Fruit fly (Drosophila melanogaster) whole organism, embryonic: ENCODE data around the gene CG12948.

ENCODE experiments used
- CG11504 ChIP-seq: fragments of 200-800 bp; sonication (Bioruptor generic); optimal IDR thresholded peaks from 3 replicates; lab custom pipeline; 2019; ENCODE audit warnings: missing biosample characterization, mild to moderate bottlenecking, missing genetic modification characterization, moderate library complexity
- CG11695 ChIP-seq: fragments of 200-800 bp; sonication (Bioruptor generic); IDR thresholded peaks from 3 replicates; pipeline ENCODE4 v1.3.6; 2022; ENCODE audit warnings: missing biosample characterization, missing genetic modification characterization
- CG12071 ChIP-seq: fragments of 200-800 bp; sonication (Bioruptor generic); optimal IDR thresholded peaks from 3 replicates; lab custom pipeline; 2018; ENCODE audit warnings: missing biosample characterization, mild to moderate bottlenecking, missing genetic modification characterization
- CG12744 ChIP-seq: fragments of 200-800 bp; sonication (Bioruptor generic); optimal IDR thresholded peaks from 2 replicates; lab custom pipeline; 2016; ENCODE audit warnings: missing biosample characterization, missing genetic modification characterization
- CG12942 ChIP-seq: fragments of 200-800 bp; sonication (Bioruptor generic); optimal IDR thresholded peaks from 3 replicates; lab custom pipeline; 2016; ENCODE audit warnings: missing biosample characterization, missing genetic modification characterization
- CG13123 ChIP-seq: fragments of 200-800 bp; sonication (Bioruptor generic); optimal IDR thresholded peaks from 2 replicates; lab custom pipeline; 2016; ENCODE audit warnings: missing biosample characterization, missing genetic modification characterization
- CG13287 ChIP-seq: fragments of 200-800 bp; sonication (Bioruptor generic); IDR thresholded peaks from 2 replicates; pipeline ENCODE4 v1.3.6; 2022; ENCODE audit warnings: missing biosample characterization, missing genetic modification characterization; ENCODE audit not compliant: partially characterized antibody
- CG1647 ChIP-seq: fragments of 200-800 bp; sonication (Bioruptor generic); optimal IDR thresholded peaks from 3 replicates; lab custom pipeline; 2016; ENCODE audit warnings: missing biosample characterization, missing genetic modification characterization
- CG16815 ChIP-seq: fragments of 200-800 bp; sonication (Bioruptor generic); optimal IDR thresholded peaks from 3 replicates; lab custom pipeline; 2017; ENCODE audit warnings: missing biosample characterization, mild to moderate bottlenecking, missing genetic modification characterization
- CG16863 ChIP-seq: fragments of 200-800 bp; sonication (Bioruptor generic); optimal IDR thresholded peaks from 3 replicates; lab custom pipeline; 2016; ENCODE audit warnings: missing biosample characterization, missing genetic modification characterization
- CG17612 ChIP-seq: fragments of 200-800 bp; sonication (Bioruptor generic); IDR thresholded peaks from 2 replicates; pipeline ENCODE4 v1.3.6; 2022; ENCODE audit warnings: missing biosample characterization, missing genetic modification characterization
- CG18262 ChIP-seq: fragments of 200-800 bp; optimal IDR thresholded peaks from 3 replicates; lab custom pipeline; 2019; ENCODE audit warnings: missing biosample characterization, mild to moderate bottlenecking, missing genetic modification characterization, moderate library complexity
- CG31365 ChIP-seq: fragments of 200-800 bp; sonication (Bioruptor generic); optimal IDR thresholded peaks from 2 replicates; lab custom pipeline; 2018; ENCODE audit warnings: missing biosample characterization, mild to moderate bottlenecking, missing genetic modification characterization
- CG3407 ChIP-seq: fragments of 200-800 bp; sonication (Bioruptor generic); optimal IDR thresholded peaks from 2 replicates; lab custom pipeline; 2018; ENCODE audit warnings: missing biosample characterization, mild to moderate bottlenecking, missing genetic modification characterization
- CG34224 ChIP-seq: fragments of 200-800 bp; sonication (Bioruptor generic); IDR thresholded peaks from 3 replicates; pipeline ENCODE4 v1.3.6; 2022; ENCODE audit warnings: missing biosample characterization, missing genetic modification characterization; ENCODE audit not compliant: partially characterized antibody
- CG4404 ChIP-seq: fragments of 200-800 bp; sonication (Bioruptor generic); IDR thresholded peaks from 2 replicates; pipeline ENCODE4 v1.3.6; 2022; ENCODE audit warnings: missing biosample characterization, missing genetic modification characterization
- CG6272 ChIP-seq: fragments of 200-800 bp; sonication (Bioruptor generic); IDR thresholded peaks from 2 replicates; pipeline ENCODE4 v1.3.6; 2022; ENCODE audit warnings: missing biosample characterization, missing genetic modification characterization
- CG7786 ChIP-seq: fragments of 200-800 bp; sonication (Bioruptor generic); optimal IDR thresholded peaks from 2 replicates; lab custom pipeline; 2016; ENCODE audit warnings: missing biosample characterization, missing genetic modification characterization
- CTCF ChIP-seq: fragments of 200-800 bp; sonication (Bioruptor generic); optimal IDR thresholded peaks from 2 replicates; lab custom pipeline; 2017; ENCODE audit warnings: missing biosample characterization, mild to moderate bottlenecking, missing genetic modification characterization, moderate library complexity
- Dip2 ChIP-seq: fragments of 200-800 bp; sonication (Bioruptor generic); IDR thresholded peaks from 2 replicates; pipeline ENCODE4 v1.3.6; 2022; ENCODE audit warnings: missing biosample characterization, missing genetic modification characterization
- E2f2 ChIP-seq: fragments of 200-800 bp; sonication (Bioruptor generic); IDR thresholded peaks from 2 replicates; pipeline ENCODE4 v1.3.6; 2022; ENCODE audit warnings: missing biosample characterization, missing genetic modification characterization
- Ets65A ChIP-seq: fragments of 200-800 bp; sonication (Bioruptor generic); peaks from one replicate; lab custom pipeline; 2016; ENCODE audit warnings: missing biosample characterization, missing genetic modification characterization
- Fer2 ChIP-seq: fragments of 200-800 bp; sonication (Bioruptor generic); optimal IDR thresholded peaks from 2 replicates; lab custom pipeline; 2018; ENCODE audit warnings: missing biosample characterization, mild to moderate bottlenecking, missing genetic modification characterization, moderate library complexity
- H2.0 ChIP-seq: fragments of 200-800 bp; sonication (Bioruptor generic); IDR thresholded peaks from 2 replicates; pipeline ENCODE4 v1.3.6; 2022; ENCODE audit warnings: missing biosample characterization, missing genetic modification characterization
- Hmr ChIP-seq: fragments of 200-800 bp; sonication (Bioruptor generic); optimal IDR thresholded peaks from 3 replicates; lab custom pipeline; 2017; ENCODE audit warnings: mild to moderate bottlenecking, missing biosample characterization, missing genetic modification reagents, missing genetic modification characterization
- Hr51 ChIP-seq, 2 experiments: fragments of 200-800 bp; sonication (Bioruptor generic); optimal IDR thresholded peaks; 2 replicates in 1 of 2; 3 replicates in 1 of 2; lab custom pipeline; 2016 to 2018; ENCODE audit warnings: missing biosample characterization in 2 of 2, missing genetic modification characterization in 2 of 2, mild to moderate bottlenecking in 1 of 2, moderate library complexity in 1 of 2
- Lim3 ChIP-seq: fragments of 200-800 bp; sonication (Bioruptor generic); IDR thresholded peaks from 2 replicates; pipeline ENCODE4 v1.3.6; 2022; ENCODE audit warnings: missing biosample characterization, missing genetic modification characterization
- Med ChIP-seq: fragments of 200-800 bp; sonication (Bioruptor generic); peaks from one replicate; lab custom pipeline; 2016; ENCODE audit warnings: missing biosample characterization, missing genetic modification characterization, mild to moderate bottlenecking, inconsistent platforms, moderate library complexity
- NC2β ChIP-seq: fragments of 200-800 bp; sonication (Bioruptor generic); optimal IDR thresholded peaks from 2 replicates; lab custom pipeline; 2016; ENCODE audit warnings: missing biosample characterization, missing genetic modification characterization
- Side ChIP-seq: fragments of 200-800 bp; sonication (Bioruptor generic); optimal IDR thresholded peaks from 2 replicates; lab custom pipeline; 2016; ENCODE audit warnings: missing biosample characterization, missing genetic modification characterization
- Six4 ChIP-seq: fragments of 200-800 bp; sonication (Bioruptor generic); optimal IDR thresholded peaks from 2 replicates; lab custom pipeline; 2016; ENCODE audit warnings: missing biosample characterization, missing genetic modification characterization
- Xrp1 ChIP-seq: fragments of 200-800 bp; sonication (Bioruptor generic); IDR thresholded peaks from 2 replicates; pipeline ENCODE4 v1.3.6; 2022; ENCODE audit warnings: missing biosample characterization, missing genetic modification characterization
- amos ChIP-seq: fragments of 200-800 bp; sonication (Bioruptor generic); IDR thresholded peaks from 2 replicates; pipeline ENCODE4 v1.3.6; 2022; ENCODE audit warnings: missing biosample characterization, missing genetic modification characterization; ENCODE audit not compliant: partially characterized antibody
- ato ChIP-seq: fragments of 200-800 bp; sonication (Bioruptor generic); IDR thresholded peaks from 2 replicates; pipeline ENCODE4 v1.3.6; 2022; ENCODE audit warnings: missing biosample characterization, missing genetic modification characterization; ENCODE audit not compliant: partially characterized antibody
- cas ChIP-seq: fragments of 200-800 bp; sonication (Bioruptor generic); IDR thresholded peaks from 2 replicates; pipeline ENCODE4 v1.3.6; 2022; ENCODE audit warnings: missing biosample characterization, missing genetic modification characterization
- crp ChIP-seq, 2 experiments: fragments of 200-800 bp; sonication (Bioruptor generic); optimal IDR thresholded peaks; 2 replicates in 1 of 2; 3 replicates in 1 of 2; lab custom pipeline; 2017; ENCODE audit warnings: missing biosample characterization in 2 of 2, missing genetic modification characterization in 2 of 2, mild to moderate bottlenecking in 1 of 2, moderate library complexity in 1 of 2
- eve ChIP-seq, 2 experiments: fragments of >200 bp; optimal IDR thresholded peaks; 2 replicates each; lab custom pipeline; 2017; ENCODE audit warnings: missing biosample characterization in 2 of 2, missing genetic modification characterization in 2 of 2
- ftz-f1 ChIP-seq: fragments of 200-800 bp; sonication (Bioruptor generic); optimal IDR thresholded peaks from 2 replicates; lab custom pipeline; 2016; ENCODE audit warnings: missing biosample characterization, missing genetic modification characterization
- gcm2 ChIP-seq: fragments of 200-800 bp; sonication (Bioruptor generic); optimal IDR thresholded peaks from 2 replicates; lab custom pipeline; 2016; ENCODE audit warnings: missing biosample characterization, missing genetic modification characterization
- gsb ChIP-seq: fragments of 200-800 bp; sonication (Bioruptor generic); IDR thresholded peaks from 2 replicates; pipeline ENCODE4 v1.3.6; 2022; ENCODE audit warnings: missing biosample characterization, missing genetic modification characterization
- her ChIP-seq: fragments of 200-800 bp; sonication (Bioruptor generic); optimal IDR thresholded peaks from 2 replicates; lab custom pipeline; 2016; ENCODE audit warnings: missing biosample characterization, missing genetic modification characterization
- hth ChIP-seq: fragments of >200 bp; optimal IDR thresholded peaks from 2 replicates; lab custom pipeline; 2017; ENCODE audit warnings: inconsistent platforms
- insv ChIP-seq, 2 experiments: fragments of 200-800 bp; sonication (Bioruptor generic); optimal IDR thresholded peaks; 3 replicates each; lab custom pipeline; 2016 to 2018; ENCODE audit warnings: missing biosample characterization in 2 of 2, missing genetic modification characterization in 2 of 2
- ken ChIP-seq: fragments of 200-800 bp; sonication (Bioruptor generic); IDR thresholded peaks from 3 replicates; pipeline ENCODE4 v1.3.6; 2022; ENCODE audit warnings: missing biosample characterization, missing genetic modification characterization
- kni ChIP-seq: fragments of 200-800 bp; sonication (Bioruptor generic); optimal IDR thresholded peaks from 3 replicates; lab custom pipeline; 2017; ENCODE audit warnings: mild to moderate bottlenecking, missing biosample characterization, missing genetic modification reagents, missing genetic modification characterization
- mirr ChIP-seq: fragments of 200-800 bp; sonication (Bioruptor generic); optimal IDR thresholded peaks from 3 replicates; lab custom pipeline; 2018; ENCODE audit warnings: missing biosample characterization, mild to moderate bottlenecking, missing genetic modification characterization
- nmo ChIP-seq: fragments of 200-800 bp; sonication (Bioruptor generic); optimal IDR thresholded peaks from 2 replicates; lab custom pipeline; 2018; ENCODE audit warnings: missing biosample characterization, mild to moderate bottlenecking, missing genetic modification characterization, moderate library complexity
- oc ChIP-seq: fragments of 200-800 bp; sonication (Bioruptor generic); optimal IDR thresholded peaks from 2 replicates; lab custom pipeline; 2018; ENCODE audit warnings: missing biosample characterization, mild to moderate bottlenecking, missing genetic modification characterization, moderate library complexity
- org-1 ChIP-seq: fragments of 200-800 bp; sonication (Bioruptor generic); optimal IDR thresholded peaks from 2 replicates; lab custom pipeline; 2017; ENCODE audit warnings: missing biosample characterization, missing genetic modification characterization
- pzg ChIP-seq: fragments of 200-800 bp; sonication (Bioruptor generic); optimal IDR thresholded peaks from 3 replicates; lab custom pipeline; 2018; ENCODE audit warnings: missing biosample characterization, mild to moderate bottlenecking, missing genetic modification characterization, moderate library complexity
- seq ChIP-seq: fragments of 200-800 bp; sonication (Bioruptor generic); IDR thresholded peaks from 2 replicates; pipeline ENCODE4 v1.3.6; 2022; ENCODE audit warnings: missing biosample characterization, missing genetic modification characterization
- sqz ChIP-seq: fragments of 200-800 bp; sonication (Bioruptor generic); optimal IDR thresholded peaks from 3 replicates; lab custom pipeline; 2018; ENCODE audit warnings: missing biosample characterization, mild to moderate bottlenecking, missing genetic modification characterization
- z ChIP-seq: fragments of 200-800 bp; sonication (Bioruptor generic); IDR thresholded peaks from 3 replicates; pipeline ENCODE4 v1.3.6; 2022; ENCODE audit warnings: missing biosample characterization, missing genetic modification characterization

The CG12948 gene

dm6 chr3R:9756187-9756586 lies 8.6 kb upstream of the CG12948 start, which contains the start of the genes Alg12 and Rpt3R (continued):
- peak; percentile 70 for TF ChIP-seq CG34224 (GFP tag; lab: Robert Waterston, UW)
- TF ChIP-seq CG11504 (tag; lab: Kevin White, UChicago) = no peak
- TF ChIP-seq sqz (GFP tag; lab: Kevin White, UChicago) = no peak
- no peak for TF ChIP-seq CG4404 (GFP tag; lab: Robert Waterston, UW)
- no peak for TF ChIP-seq Xrp1
- TF ChIP-seq CG18262 (tag; lab: Kevin White, UChicago) = no peak
- no peak for TF ChIP-seq ken (GFP tag; lab: Robert Waterston, UW)
- no peak for TF ChIP-seq ftz-f1
- no peak for TF ChIP-seq CG11695 (GFP tag; lab: Robert Waterston, UW)
- peak; percentile 28 to 90 for TF ChIP-seq crp (GFP tag; optimal IDR thresholded peaks at IDR 0.05; lab: Kevin White, UChicago)
- TF ChIP-seq CG12942 = no peak
- no peak for TF ChIP-seq org-1 (GFP tag; lab: Kevin White, UChicago)
- no peak for TF ChIP-seq gsb (GFP tag; lab: Robert Waterston, UW)
- no peak for TF ChIP-seq insv (GFP tag; optimal IDR thresholded peaks at IDR 0.05; lab: Kevin White, UChicago)
- TF ChIP-seq Hr51 (GFP tag; optimal IDR thresholded peaks at IDR 0.05; lab: Kevin White, UChicago) = no peak
- TF ChIP-seq Dip2 (GFP tag; lab: Robert Waterston, UW) = no peak
- no peak for TF ChIP-seq CTCF (GFP tag; lab: Kevin White, UChicago)
- no peak for TF ChIP-seq her (GFP tag; lab: Kevin White, UChicago)
- no peak for TF ChIP-seq CG12071 (GFP tag; lab: Kevin White, UChicago)
- TF ChIP-seq E2f2 (GFP tag; lab: Robert Waterston, UW) = peak; percentile 70
- TF ChIP-seq mirr (GFP tag; lab: Kevin White, UChicago) = no peak
- no peak for TF ChIP-seq CG12744 (GFP tag; lab: Kevin White, UChicago)
- TF ChIP-seq H2.0 (GFP tag; lab: Robert Waterston, UW) = no peak
- TF ChIP-seq CG31365 (tag; lab: Kevin White, UChicago) = no peak
- no peak for TF ChIP-seq seq
- no peak for TF ChIP-seq Lim3 (GFP tag; lab: Robert Waterston, UW)
- TF ChIP-seq hth = no peak
- no peak for TF ChIP-seq CG13123 (GFP tag; lab: Kevin White, UChicago)
- no peak for TF ChIP-seq CG17612 (GFP tag; lab: Robert Waterston, UW)
- TF ChIP-seq pzg = peak; percentile 38
- TF ChIP-seq cas = no peak
- TF ChIP-seq kni (GFP tag; lab: Kevin White, UChicago) = no peak
- TF ChIP-seq Fer2 (tag; lab: Kevin White, UChicago) = no peak
- no peak for TF ChIP-seq CG3407
- no peak for TF ChIP-seq Ets65A (GFP tag; lab: Kevin White, UChicago)
- TF ChIP-seq CG16863 = no peak
- TF ChIP-seq eve (GFP tag; optimal IDR thresholded peaks at IDR 0.05; lab: Kevin White, UChicago) = no peak
- TF ChIP-seq Six4 (GFP tag; lab: Kevin White, UChicago) = no peak
- TF ChIP-seq gcm2 (GFP tag; lab: Kevin White, UChicago) = no peak
- TF ChIP-seq CG7786 (GFP tag; lab: Kevin White, UChicago) = no peak
- TF ChIP-seq CG16815 (GFP tag; lab: Kevin White, UChicago) = no peak
- no peak for TF ChIP-seq CG1647 (GFP tag; lab: Kevin White, UChicago)
- TF ChIP-seq CG13287 (GFP tag; lab: Robert Waterston, UW) = peak; percentile 77
- TF ChIP-seq Side (GFP tag; lab: Kevin White, UChicago) = no peak
- TF ChIP-seq oc (tag; lab: Kevin White, UChicago) = no peak
- TF ChIP-seq Med (GFP tag; lab: Kevin White, UChicago) = no peak
- no peak for TF ChIP-seq z
- TF ChIP-seq ato = no peak; the same call in 1 of the 2 replicates
- no peak for TF ChIP-seq Hmr (GFP tag; lab: Kevin White, UChicago)
- TF ChIP-seq amos (GFP tag; lab: Robert Waterston, UW) = peak; percentile 41; the same call in 1 of the 2 replicates
- TF ChIP-seq NC2β (GFP tag; lab: Kevin White, UChicago) = no peak
- peak; percentile 5 for TF ChIP-seq nmo (GFP tag; lab: Kevin White, UChicago)
- no peak for TF ChIP-seq CG6272 (GFP tag; lab: Robert Waterston, UW)
